Worm (Caenorhabditis elegans): ENCODE data around the gene orc-1.

Gene orc-1

DNA sequence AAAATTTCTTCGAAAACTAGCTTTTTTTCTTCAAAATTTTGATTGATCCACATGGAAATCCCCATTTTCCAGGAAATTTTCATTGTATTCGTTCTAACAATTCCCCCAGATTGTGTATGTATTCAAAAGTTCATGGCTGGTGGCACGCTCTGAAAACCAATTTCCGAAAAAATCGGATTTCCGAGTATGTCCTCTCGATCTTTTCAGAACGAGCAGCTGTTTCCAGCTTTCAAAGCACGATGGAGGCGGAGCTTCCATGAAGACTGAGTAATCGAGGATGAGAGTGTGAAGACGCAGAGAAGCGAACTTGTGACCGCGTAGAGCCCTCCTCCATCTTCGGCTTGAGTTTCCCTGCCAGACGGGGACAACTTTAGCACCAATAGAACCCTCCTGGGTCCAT lies 38.6 kb upstream of the orc-1 start:
- TF ChIP-seq zfp-2 (tag; optimal IDR thresholded peaks at IDR 0.05) (no peak), lin-1 (GFP tag; IDR thresholded peaks at IDR 0.05) (no peak), hlh-30 (tag; optimal IDR thresholded peaks at IDR 0.05; ENCODE audit: insufficient read depth) (peak; percentile 44), snpc-4 (tag; optimal IDR thresholded peaks at IDR 0.05) (no peak), nhr-11 (tag; optimal IDR thresholded peaks at IDR 0.05) (peak; percentile 7), unc-62 (GFP tag; optimal IDR thresholded peaks at IDR 0.05 in 1 of 2) (peak in 1 of 2 experiments; percentile 28), unc-62 (tag; optimal IDR thresholded peaks at IDR 0.05) (no peak), ctbp-1 (GFP tag; IDR thresholded peaks at IDR 0.05) (0 out of 2 replicates have a peak, but pooled peaks have one; percentile 35), lsy-2 (tag; optimal IDR thresholded peaks at IDR 0.05) (peak in 1 of 2 experiments; percentile 19), mep-1 (tag; optimal IDR thresholded peaks at IDR 0.05) (no peak), aha-1 (tag) (peak; percentile 46)

DNA sequence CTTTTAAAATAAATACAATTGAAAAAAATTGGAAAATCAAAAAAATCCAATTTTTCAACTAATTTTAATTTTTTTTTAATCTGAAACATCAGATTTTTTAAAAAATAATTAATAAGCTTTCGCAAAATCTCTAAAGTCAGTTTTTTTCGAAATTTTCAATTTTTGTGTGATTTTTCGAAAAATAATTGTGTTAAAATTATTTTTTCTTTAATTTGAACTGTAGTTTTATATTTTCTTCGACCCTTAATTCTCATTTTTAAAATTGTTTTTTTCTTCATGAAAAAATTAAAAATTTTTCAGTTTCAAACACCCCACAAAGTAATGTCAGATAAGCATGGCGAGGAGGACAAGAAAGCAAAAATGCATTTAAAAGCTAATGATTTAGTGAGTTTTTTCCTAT lies 37.9 kb upstream of the orc-1 start, which contains the start of gene rabx-5:
Gene rabx-5, plus strand, starts transcription at position 301 of the 400 bp plus-strand sequence.
- no peak for TF ChIP-seq ztf-7 (tag; optimal IDR thresholded peaks at IDR 0.05)
- TF ChIP-seq dmd-6 (GFP tag; IDR thresholded peaks at IDR 0.05), result no peak
- no peak for TF ChIP-seq Y5F2A.4 (GFP tag; optimal IDR thresholded peaks at IDR 0.05)
- no peak for TF ChIP-seq zag-1 (tag; optimal IDR thresholded peaks at IDR 0.05)
- no peak for TF ChIP-seq ztf-11 (tag; optimal IDR thresholded peaks at IDR 0.05)
- no peak for TF ChIP-seq madf-5 (GFP tag; IDR thresholded peaks at IDR 0.05)
- no peak for TF ChIP-seq T20F7.1 (GFP tag; optimal IDR thresholded peaks at IDR 0.05)
- TF ChIP-seq R02D3.7 (tag; optimal IDR thresholded peaks at IDR 0.05), result no peak
- TF ChIP-seq F49E8.2 (tag; optimal IDR thresholded peaks at IDR 0.05; ENCODE audit: borderline replicate concordance), result no peak
- TF ChIP-seq dmd-9 (GFP tag; IDR thresholded peaks at IDR 0.05), result no peak
- no peak for TF ChIP-seq F37D6.2 (tag; optimal IDR thresholded peaks at IDR 0.05)
- no peak for TF ChIP-seq Y75B8A.6 (GFP tag; IDR thresholded peaks at IDR 0.05)
- TF ChIP-seq daf-8 (GFP tag; IDR thresholded peaks at IDR 0.05), result no peak
- no peak for TF ChIP-seq nhr-76 (tag; optimal IDR thresholded peaks at IDR 0.05)
- no peak for TF ChIP-seq lim-7 (GFP tag; IDR thresholded peaks at IDR 0.05)
- TF ChIP-seq hif-1 (tag; optimal IDR thresholded peaks at IDR 0.05), result no peak
- TF ChIP-seq ZK546.5 (tag; optimal IDR thresholded peaks at IDR 0.05), result no peak
- no peak for TF ChIP-seq tag-97 (GFP tag; IDR thresholded peaks at IDR 0.05)
- TF ChIP-seq T26A8.4 (GFP tag; IDR thresholded peaks at IDR 0.05), result no peak
- TF ChIP-seq egl-43 (GFP tag; IDR thresholded peaks at IDR 0.05), result no peak

DNA sequence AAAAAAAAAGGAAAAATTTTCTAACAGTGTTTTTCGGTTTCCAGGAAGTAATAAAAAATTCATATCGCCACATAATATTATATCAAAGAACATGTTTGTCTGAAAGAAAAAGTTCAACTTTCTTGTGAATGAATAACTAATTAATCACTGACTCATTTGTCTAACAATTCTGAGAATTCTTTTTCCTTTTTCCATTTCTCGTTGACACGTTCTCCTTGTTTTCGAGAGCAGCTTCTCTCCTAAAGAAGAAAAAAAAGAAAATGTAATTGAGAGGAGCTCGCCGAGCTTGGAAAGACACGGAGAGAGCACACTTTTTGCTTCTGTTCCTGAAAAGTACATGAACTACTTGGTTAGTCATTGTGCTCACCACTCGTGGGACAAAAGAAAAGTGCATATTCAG lies 34.8 kb upstream of the orc-1 start:
- TF ChIP-seq lsy-2 (tag; optimal IDR thresholded peaks at IDR 0.05), result peak in 1 of 2 experiments; percentile 15
- TF ChIP-seq hlh-11 (tag; optimal IDR thresholded peaks at IDR 0.05), result no peak
- no peak for TF ChIP-seq tag-97 (GFP tag; IDR thresholded peaks at IDR 0.05)
- TF ChIP-seq daf-16 (GFP tag; optimal IDR thresholded peaks at IDR 0.05), result no peak
- peak; percentile 2 for TF ChIP-seq daf-16 (tag; optimal IDR thresholded peaks at IDR 0.05)
- TF ChIP-seq aha-1 (tag), result peak; percentile 92
- no peak for TF ChIP-seq ces-1 (GFP tag; optimal IDR thresholded peaks at IDR 0.05)
- no peak for TF ChIP-seq snpc-1.2 (GFP tag; IDR thresholded peaks at IDR 0.05)
- TF ChIP-seq dmd-6 (GFP tag; IDR thresholded peaks at IDR 0.05), result no peak
- no peak for TF ChIP-seq ctbp-1 (GFP tag; IDR thresholded peaks at IDR 0.05)
- TF ChIP-seq ceh-82 (tag; optimal IDR thresholded peaks at IDR 0.05), result no peak
- TF ChIP-seq egl-27 (tag; optimal IDR thresholded peaks at IDR 0.05), result no peak
- peak; percentile 4 for TF ChIP-seq fkh-10 (GFP tag; optimal IDR thresholded peaks at IDR 0.05)

DNA sequence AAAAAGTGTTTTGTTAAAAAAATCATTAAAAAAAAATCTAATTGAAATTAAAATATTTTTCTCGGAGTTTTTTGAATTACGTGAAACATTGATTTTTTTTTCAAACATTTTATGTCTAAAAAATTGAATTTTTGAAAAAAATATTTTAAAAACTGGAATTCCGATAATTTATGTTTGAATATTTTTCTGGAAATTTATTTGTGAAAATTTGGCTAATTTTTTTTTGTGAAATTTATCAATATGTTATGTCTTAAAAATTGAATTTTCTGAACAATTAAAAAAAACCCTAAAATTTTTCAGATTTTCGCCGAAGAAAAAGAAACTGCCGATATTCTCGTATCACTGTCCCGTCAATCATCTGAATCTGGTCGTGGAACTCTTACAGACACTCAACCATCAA lies 30.6 kb upstream of the orc-1 start, which contains the start of gene Y39A1A.24:
Gene Y39A1A.24, plus strand, starts transcription at position 301 of the 400 bp plus-strand sequence.
- TF ChIP-seq aly-2 (tag; optimal IDR thresholded peaks at IDR 0.05) (no peak), F10B5.3 (tag; optimal IDR thresholded peaks at IDR 0.05) (no peak), lin-13 (GFP tag; optimal IDR thresholded peaks at IDR 0.05) (no peak), unc-39 (tag; optimal IDR thresholded peaks at IDR 0.05) (no peak), unc-130 (GFP tag; optimal IDR thresholded peaks at IDR 0.05) (no peak), gei-8 (GFP tag; optimal IDR thresholded peaks at IDR 0.05) (no peak), nhr-42 (GFP tag; IDR thresholded peaks at IDR 0.05) (no peak), fos-1 (tag; optimal IDR thresholded peaks at IDR 0.05) (no peak), unc-62 (GFP tag; optimal IDR thresholded peaks at IDR 0.05 in 1 of 2) (no peak), unc-62 (tag; optimal IDR thresholded peaks at IDR 0.05) (no peak), attf-4 (tag; optimal IDR thresholded peaks at IDR 0.05) (no peak), daf-19 (GFP tag; conservative IDR thresholded peaks at IDR 0.05) (no peak), mxl-2 (GFP tag; conservative IDR thresholded peaks at IDR 0.05) (no peak), daf-12 (tag; optimal IDR thresholded peaks at IDR 0.05) (no peak)
